Fruit fly (Drosophila melanogaster): ENCODE results near the gene CG14374.

The CG14374 gene

DNA sequence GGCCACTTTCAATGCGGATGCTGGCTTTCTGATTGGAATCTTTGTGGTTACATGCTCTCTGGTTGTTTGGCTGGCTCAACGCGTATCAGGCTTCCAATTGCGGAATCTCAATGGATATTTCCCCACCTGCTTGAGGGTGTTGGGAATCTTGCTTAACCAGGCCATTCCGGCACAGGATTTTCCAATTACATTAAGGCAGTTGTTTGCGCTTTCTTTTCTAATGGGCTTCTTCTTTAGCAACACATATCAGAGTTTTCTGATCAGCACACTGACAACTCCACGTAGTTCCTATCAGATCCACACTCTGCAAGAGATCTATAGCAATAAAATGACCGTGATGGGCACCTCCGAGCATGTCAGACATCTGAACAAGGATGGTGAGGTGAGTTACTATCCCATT lies 25.2 kb upstream of the CG14374 start:
- TF ChIP-seq insv (GFP tag; optimal IDR thresholded peaks at IDR 0.05) (peak in 1 of 2 experiments; percentile 92), fd3F (GFP tag; optimal IDR thresholded peaks at IDR 0.05) (no peak), CG8388 (GFP tag; optimal IDR thresholded peaks at IDR 0.05) (no peak), jing (GFP tag; optimal IDR thresholded peaks at IDR 0.05) (no peak), CG4360 (GFP tag; IDR thresholded peaks at IDR 0.05) (no peak), crol (GFP tag; IDR thresholded peaks at IDR 0.05) (no peak), sna (GFP tag; IDR thresholded peaks at IDR 0.05; ENCODE audit: partially characterized antibody) (no peak), CG17328 (GFP tag; IDR thresholded peaks at IDR 0.05) (no peak), Elba2 (GFP tag; optimal IDR thresholded peaks at IDR 0.05) (peak; percentile 44), rib (GFP tag; IDR thresholded peaks at IDR 0.05) (no peak), CG7271 (tag; optimal IDR thresholded peaks at IDR 0.05) (no peak), kah (GFP tag; optimal IDR thresholded peaks at IDR 0.05) (no peak), dmrt99B (tag; optimal IDR thresholded peaks at IDR 0.05) (no peak), lbe (GFP tag; optimal IDR thresholded peaks at IDR 0.05) (no peak), Vsx1 (GFP tag; optimal IDR thresholded peaks at IDR 0.05) (no peak), corto (GFP tag; optimal IDR thresholded peaks at IDR 0.05) (no peak)

DNA sequence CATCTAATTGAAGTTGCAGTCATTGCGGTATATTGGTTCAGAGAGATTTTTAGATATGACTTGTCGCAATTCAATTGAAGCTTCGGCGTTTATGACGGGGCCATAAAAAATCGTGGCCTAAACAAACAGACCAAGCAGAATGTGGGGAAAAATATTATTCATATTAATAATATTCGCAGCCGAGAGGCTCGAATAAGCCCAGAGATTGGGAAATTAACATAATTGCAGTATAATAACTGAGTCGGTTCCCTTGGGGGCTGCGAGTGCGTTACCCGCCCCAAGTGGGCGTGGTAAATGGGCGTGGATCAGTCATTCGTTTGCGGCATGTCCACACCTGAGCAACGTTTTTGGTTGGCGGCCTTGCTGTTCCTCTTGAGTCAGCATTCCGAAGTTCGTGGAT lies 23.0 kb upstream of the CG14374 start, which contains the start of gene Ir87a:
Gene Ir87a (plus strand): TSS at position 301 of the 400 bp plus-strand sequence.
- TF ChIP-seq lola (GFP tag; optimal IDR thresholded peaks at IDR 0.05) (no peak), CG12299 (tag; optimal IDR thresholded peaks at IDR 0.05) (no peak), az2 (GFP tag; optimal IDR thresholded peaks at IDR 0.05) (no peak), CG13424 (tag; optimal IDR thresholded peaks at IDR 0.05) (no peak), CG9817 (tag; optimal IDR thresholded peaks at IDR 0.05) (no peak), otp (GFP tag; IDR thresholded peaks at IDR 0.05) (no peak), CG7987 (GFP tag; optimal IDR thresholded peaks at IDR 0.05) (no peak), CG6175 (GFP tag; IDR thresholded peaks at IDR 0.05) (no peak), trh (GFP tag; optimal IDR thresholded peaks at IDR 0.05) (no peak), oc (tag; optimal IDR thresholded peaks at IDR 0.05) (no peak), fru (optimal IDR thresholded peaks at IDR 0.05) (no peak), Hsf (GFP tag; optimal IDR thresholded peaks at IDR 0.05) (no peak)

DNA sequence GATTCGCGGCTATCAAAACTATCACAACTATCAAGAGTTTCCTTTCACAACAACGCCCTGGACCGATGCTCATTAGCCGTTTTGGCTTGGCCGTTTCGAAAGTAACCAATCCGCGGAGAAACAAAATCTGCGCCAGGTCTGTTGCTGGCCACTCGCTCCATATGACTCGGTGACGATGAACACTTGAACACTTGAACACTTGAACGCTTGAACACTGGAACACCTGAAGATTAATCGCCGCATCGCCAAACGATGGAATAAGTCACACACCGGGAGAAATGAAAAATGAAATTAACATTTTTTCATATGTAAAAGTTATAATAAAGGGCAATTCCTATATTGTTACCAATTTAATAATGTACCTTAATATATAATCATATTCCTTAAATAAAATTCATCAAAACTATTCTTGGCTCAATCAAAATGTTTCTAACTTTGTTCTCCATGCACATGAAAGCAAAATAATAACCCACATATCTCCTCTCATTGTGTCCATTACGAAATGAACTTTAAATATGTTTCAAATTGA lies 20.2 kb upstream of the CG14374 start:
- TF ChIP-seq CG3726 (GFP tag; IDR thresholded peaks at IDR 0.05) (no peak), CG31441 (GFP tag; IDR thresholded peaks at IDR 0.05) (no peak), CG12299 (tag; optimal IDR thresholded peaks at IDR 0.05) (no peak), tin (GFP tag; optimal IDR thresholded peaks at IDR 0.05) (no peak), CG6272 (GFP tag; IDR thresholded peaks at IDR 0.05) (no peak), CG8281 (tag; optimal IDR thresholded peaks at IDR 0.05) (peak; percentile 92)

DNA sequence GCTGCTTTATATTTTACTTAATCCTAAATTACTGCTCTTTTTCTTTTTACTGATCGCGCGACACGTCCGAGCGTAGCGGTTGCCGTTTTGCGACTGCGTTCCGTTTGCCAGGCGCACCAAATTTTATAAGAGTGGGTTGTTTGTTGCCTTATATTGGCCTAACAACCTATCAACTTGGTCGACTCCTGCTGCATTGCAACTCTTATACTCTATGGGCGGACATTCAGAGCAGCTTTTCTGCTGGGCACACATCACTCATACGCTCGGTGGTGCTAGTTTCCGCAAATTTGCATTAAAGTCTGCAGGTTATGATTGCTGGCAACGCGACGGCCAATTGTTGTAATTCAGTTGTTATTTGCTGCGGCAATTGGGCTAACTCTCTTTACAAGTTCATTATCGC lies 18.2 kb upstream of the CG14374 start, which contains the start of gene yellow-e:
Gene yellow-e (minus strand): TSS at position 101 of the 400 bp plus-strand sequence.
- TF ChIP-seq CG4707 (GFP tag; optimal IDR thresholded peaks at IDR 0.05) (no peak), CG6813 (GFP tag; optimal IDR thresholded peaks at IDR 0.05) (no peak)

Measured in whole organism, embryonic.